Worm (Caenorhabditis elegans) whole organism, L4/young adult: ENCODE measurements around the gene dpy-22.

Experiments
- W03F9.2 ChIP-seq: fragments of 150-350 bp; optimal IDR thresholded peaks from 2 replicates; lab custom pipeline; 2014; ENCODE audit warnings: missing biosample characterization, missing genetic modification characterization
- dao-5 ChIP-seq: sonication (generic microtip); optimal IDR thresholded peaks from 2 replicates; lab custom pipeline; 2016; ENCODE audit warnings: missing genotype, missing genetic modification characterization, moderate library complexity, missing compliant biosample characterization
- him-1 ChIP-seq: sonication (generic microtip); optimal IDR thresholded peaks from 2 replicates; lab custom pipeline; 2016; ENCODE audit warnings: missing genotype, missing genetic modification reagents, missing genetic modification characterization, missing compliant biosample characterization

- TF ChIP-seq him-1 (no peak), W03F9.2 (tag; lab: Kevin White, UChicago) (no peak), dao-5 (tag; lab: Kevin White, UChicago) (no peak)
Measured at ce11 chrX:9831215-9831614, 9.1 kb upstream of the dpy-22 start, which contains the start of gene rrc-1.
